Worm (Caenorhabditis elegans) whole organism, L4/young adult: ENCODE data around the gene srh-15.

Source experiments
- W03F9.2 ChIP-seq: fragments of 150-350 bp; optimal IDR thresholded peaks from 2 replicates; lab custom pipeline; 2014; ENCODE audit warnings: missing biosample characterization, missing genetic modification characterization
- dao-5 ChIP-seq: sonication (generic microtip); optimal IDR thresholded peaks from 2 replicates; lab custom pipeline; 2016; ENCODE audit warnings: missing genotype, missing genetic modification characterization, moderate library complexity, missing compliant biosample characterization
- him-1 ChIP-seq: sonication (generic microtip); optimal IDR thresholded peaks from 2 replicates; lab custom pipeline; 2016; ENCODE audit warnings: missing genotype, missing genetic modification reagents, missing genetic modification characterization, missing compliant biosample characterization

ce11 chrV:13327463-13327862 lies 6.7 kb downstream of the srh-15 start, which contains the start of gene str-37:
- TF ChIP-seq him-1 (tag; lab: Kevin White, UChicago) (no peak), dao-5 (no peak), W03F9.2 (tag; lab: Kevin White, UChicago) (no peak)
